Fruit fly (Drosophila melanogaster) whole organism: ENCODE results near the gene dao.

Source experiments
- EcR ChIP-seq, 2 experiments: fragments of >200 bp; optimal IDR thresholded peaks; 2 replicates each; lab custom pipeline; 2017; ENCODE audit warnings: missing biosample characterization in 2 of 2, missing genetic modification characterization in 2 of 2, missing genetic modification reagents in 2 of 2
- pan ChIP-seq: fragments of >200 bp; optimal IDR thresholded peaks from 2 replicates; lab custom pipeline; 2017
- psq ChIP-seq: fragments of >200 bp; optimal IDR thresholded peaks from 2 replicates; lab custom pipeline; 2017
- usp ChIP-seq: fragments of >200 bp; optimal IDR thresholded peaks from 2 replicates; lab custom pipeline; 2017; ENCODE audit warnings: missing biosample characterization, missing genetic modification characterization, mixed read lengths

- TF ChIP-seq usp (GFP tag; lab: Kevin White, UChicago) (no peak), psq (no peak), pan (no peak), EcR (GFP tag; optimal IDR thresholded peaks at IDR 0.05; lab: Kevin White, UChicago) (peak in 1 of 2 experiments; percentile 69)
Observed at dm6 chr2L:15243413-15243812, 5.3 kb upstream of the dao start.
